Worm (Caenorhabditis elegans) whole organism, mixed stage, embryonic: ENCODE measurements around the gene fbxa-197.

ENCODE experiments used
- M03D4.4 ChIP-seq: sonication (generic microtip); optimal IDR thresholded peaks from 2 replicates; lab custom pipeline; 2017; ENCODE audit warnings: mild to moderate bottlenecking, missing genetic modification characterization, missing compliant biosample characterization
- bed-3 ChIP-seq: fragments of 200-800 bp; sonication (Bioruptor generic); optimal IDR thresholded peaks from 3 replicates; lab custom pipeline; 2018; ENCODE audit warnings: mild to moderate bottlenecking, missing genetic modification characterization, moderate library complexity, missing compliant biosample characterization
- blmp-1 ChIP-seq: fragments of 150-350 bp; optimal IDR thresholded peaks from 2 replicates; lab custom pipeline; 2014; ENCODE audit warnings: missing biosample characterization, missing genetic modification characterization
- ceh-39 ChIP-seq: fragments of 150-350 bp; optimal IDR thresholded peaks from 2 replicates; lab custom pipeline; 2014; ENCODE audit warnings: missing biosample characterization, missing genetic modification characterization
- ceh-43 ChIP-seq: fragments of 200-800 bp; sonication (Bioruptor generic); optimal IDR thresholded peaks from 2 replicates; lab custom pipeline; 2018; ENCODE audit warnings: mild to moderate bottlenecking, missing genetic modification characterization, moderate library complexity, missing compliant biosample characterization
- ceh-83 ChIP-seq: fragments of 200-800 bp; sonication (Bioruptor generic); optimal IDR thresholded peaks from 2 replicates; lab custom pipeline; 2018; ENCODE audit warnings: mild to moderate bottlenecking, missing genetic modification characterization, missing compliant biosample characterization
- ces-1 ChIP-seq: fragments of 150-350 bp; optimal IDR thresholded peaks from 2 replicates; lab custom pipeline; 2014; ENCODE audit warnings: missing biosample characterization, missing genetic modification reagents, missing genetic modification characterization
- drap-1 ChIP-seq: fragments of 200-800 bp; sonication (Bioruptor generic); optimal IDR thresholded peaks from 3 replicates; lab custom pipeline; 2018; ENCODE audit warnings: mild to moderate bottlenecking, missing genetic modification characterization, missing compliant biosample characterization
- elt-1 ChIP-seq: sonication (generic microtip); optimal IDR thresholded peaks from 2 replicates; lab custom pipeline; 2017; ENCODE audit warnings: missing genetic modification characterization, mild to moderate bottlenecking, missing compliant biosample characterization, antibody characterized with exemption, moderate library complexity, borderline replicate concordance; ENCODE audit not compliant: insufficient read depth
- elt-3 ChIP-seq: fragments of 150-350 bp; optimal IDR thresholded peaks from 2 replicates; lab custom pipeline; 2014; ENCODE audit warnings: missing biosample characterization, missing genetic modification characterization
- flh-1 ChIP-seq: fragments of 200-800 bp; sonication (Bioruptor generic); optimal IDR thresholded peaks from 2 replicates; lab custom pipeline; 2018; ENCODE audit warnings: mild to moderate bottlenecking, missing genetic modification characterization, moderate library complexity, missing compliant biosample characterization
- ham-2 ChIP-seq: fragments of 200-800 bp; sonication (Bioruptor generic); optimal IDR thresholded peaks from 2 replicates; lab custom pipeline; 2018; ENCODE audit warnings: mild to moderate bottlenecking, missing genetic modification characterization, missing compliant biosample characterization
- hlh-1 ChIP-seq: fragments of 150-350 bp; optimal IDR thresholded peaks from 2 replicates; lab custom pipeline; 2014; ENCODE audit warnings: missing biosample characterization, missing genetic modification reagents, missing genetic modification characterization
- lin-13 ChIP-seq: fragments of 150-350 bp; optimal IDR thresholded peaks from 2 replicates; lab custom pipeline; 2014; ENCODE audit warnings: missing biosample characterization, missing genetic modification characterization
- lin-32 ChIP-seq: fragments of 200-800 bp; sonication (Bioruptor generic); optimal IDR thresholded peaks from 2 replicates; lab custom pipeline; 2018; ENCODE audit warnings: mild to moderate bottlenecking, missing genetic modification characterization, missing compliant biosample characterization
- lsy-2 ChIP-seq: fragments of 150-350 bp; optimal IDR thresholded peaks from 2 replicates; lab custom pipeline; 2014; ENCODE audit warnings: missing biosample characterization, missing genetic modification characterization
- mab-5 ChIP-seq: fragments of 150-350 bp; optimal IDR thresholded peaks from 2 replicates; lab custom pipeline; 2014; ENCODE audit warnings: missing biosample characterization, missing genetic modification characterization
- mep-1 ChIP-seq: fragments of 150-350 bp; optimal IDR thresholded peaks from 2 replicates; lab custom pipeline; 2017; ENCODE audit warnings: missing biosample characterization, missing genetic modification reagents, missing genetic modification characterization, inconsistent platforms
- mls-2 ChIP-seq: sonication (generic microtip); optimal IDR thresholded peaks from 2 replicates; lab custom pipeline; 2016; ENCODE audit warnings: mild to moderate bottlenecking, missing genetic modification characterization, moderate library complexity, missing compliant biosample characterization
- nhr-12 ChIP-seq: fragments of 150-350 bp; optimal IDR thresholded peaks from 2 replicates; lab custom pipeline; 2014; ENCODE audit warnings: missing biosample characterization, missing genetic modification characterization
- nhr-2 ChIP-seq: fragments of 150-350 bp; optimal IDR thresholded peaks from 2 replicates; lab custom pipeline; 2014; ENCODE audit warnings: missing biosample characterization, missing genetic modification characterization
- nhr-237 ChIP-seq: fragments of 150-350 bp; optimal IDR thresholded peaks from 2 replicates; lab custom pipeline; 2014; ENCODE audit warnings: missing biosample characterization, missing genetic modification characterization
- nhr-28 ChIP-seq: fragments of 150-350 bp; optimal IDR thresholded peaks from 2 replicates; lab custom pipeline; 2014; ENCODE audit warnings: missing biosample characterization, missing genetic modification characterization
- nhr-76 ChIP-seq: sonication (generic microtip); optimal IDR thresholded peaks from 2 replicates; lab custom pipeline; 2017; ENCODE audit warnings: missing biosample characterization, missing genetic modification characterization
- sem-2 ChIP-seq: fragments of 200-800 bp; sonication (Bioruptor generic); optimal IDR thresholded peaks from 2 replicates; lab custom pipeline; 2018; ENCODE audit warnings: mild to moderate bottlenecking, missing genetic modification characterization, missing compliant biosample characterization
- snpc-4 ChIP-seq: fragments of 150-350 bp; optimal IDR thresholded peaks from 2 replicates; lab custom pipeline; 2014; ENCODE audit warnings: missing biosample characterization, missing genetic modification characterization
- sptf-1 ChIP-seq: sonication (generic microtip); optimal IDR thresholded peaks from 2 replicates; lab custom pipeline; 2017; ENCODE audit warnings: mild to moderate bottlenecking, missing genetic modification characterization, moderate library complexity, missing compliant biosample characterization
- tbx-8 ChIP-seq: fragments of 200-800 bp; sonication (Bioruptor generic); optimal IDR thresholded peaks from 2 replicates; lab custom pipeline; 2018; ENCODE audit warnings: mild to moderate bottlenecking, missing genetic modification characterization, moderate library complexity, missing compliant biosample characterization
- unc-120 ChIP-seq: sonication (generic microtip); optimal IDR thresholded peaks from 2 replicates; lab custom pipeline; 2017; ENCODE audit warnings: missing genetic modification characterization, missing compliant biosample characterization; ENCODE audit not compliant: poor library complexity, severe bottlenecking
- unc-39 ChIP-seq: fragments of 150-350 bp; optimal IDR thresholded peaks from 2 replicates; lab custom pipeline; 2014; ENCODE audit warnings: missing biosample characterization, missing genetic modification characterization
- unc-62 ChIP-seq: fragments of 150-350 bp; optimal IDR thresholded peaks from 2 replicates; lab custom pipeline; 2014; ENCODE audit warnings: missing biosample characterization, missing genetic modification reagents, missing genetic modification characterization
- zip-8 ChIP-seq: fragments of 150-350 bp; optimal IDR thresholded peaks from 2 replicates; lab custom pipeline; 2014; ENCODE audit warnings: missing biosample characterization, missing genetic modification characterization
- ztf-11 ChIP-seq: fragments of 150-350 bp; optimal IDR thresholded peaks from 2 replicates; lab custom pipeline; 2014; ENCODE audit warnings: missing biosample characterization, missing genetic modification characterization

fbxa-197 gene

ce11 chrV:15892696-15893095 lies 25.2 kb downstream of the fbxa-197 start, which contains the start of gene T06C12.11:
TSS of gene T06C12.11 (plus strand) at chrV:15892996.
- TF ChIP-seq flh-1 (GFP tag; lab: Kevin White, UChicago) (no peak), nhr-2 (tag; lab: Kevin White, UChicago) (no peak), sptf-1 (tag; lab: Kevin White, UChicago) (no peak), elt-1 (no peak), elt-3 (tag; lab: Kevin White, UChicago) (no peak), nhr-76 (tag; lab: Kevin White, UChicago) (no peak), ceh-43 (GFP tag; lab: Kevin White, UChicago) (no peak), unc-39 (tag; lab: Kevin White, UChicago) (no peak), mep-1 (tag; lab: Kevin White, UChicago) (no peak), M03D4.4 (tag; lab: Kevin White, UChicago) (no peak), nhr-28 (no peak), bed-3 (no peak), unc-120 (tag; lab: Kevin White, UChicago) (no peak), blmp-1 (tag; lab: Kevin White, UChicago) (no peak), mls-2 (tag; lab: Kevin White, UChicago) (no peak), ceh-83 (GFP tag; lab: Kevin White, UChicago) (no peak), ham-2 (GFP tag; lab: Kevin White, UChicago) (no peak), nhr-12 (tag; lab: Kevin White, UChicago) (no peak), ztf-11 (tag; lab: Kevin White, UChicago) (no peak)
- TF ChIP-seq, all 35 proteins: peak for 0

- no peak for TF ChIP-seq sem-2 (GFP tag; lab: Kevin White, UChicago)
- no peak for TF ChIP-seq nhr-12 (tag; lab: Kevin White, UChicago)
- no peak for TF ChIP-seq sptf-1 (tag; lab: Kevin White, UChicago)
- no peak for TF ChIP-seq lin-32 (GFP tag; lab: Kevin White, UChicago)
- TF ChIP-seq nhr-28 = no peak
- no peak for TF ChIP-seq drap-1
- TF ChIP-seq tbx-8 (GFP tag; lab: Kevin White, UChicago) = no peak
- TF ChIP-seq elt-1 = no peak
- no peak for TF ChIP-seq unc-62
- TF ChIP-seq blmp-1 (tag; lab: Kevin White, UChicago) = no peak
These were observed 29.2 kb downstream of the fbxa-197 start, which contains the start of gene nhr-213 for ce11 chrV:15896671-15897070. TSS of gene nhr-213 (minus strand) at chrV:15896771.

ce11 chrV:15897696-15898095 lies 30.2 kb downstream of the fbxa-197 start, which contains the start of gene str-60:
TSS of gene str-60 (plus strand) at chrV:15897996.
- no peak for TF ChIP-seq lin-32 (GFP tag; lab: Kevin White, UChicago)
- no peak for TF ChIP-seq zip-8 (tag; lab: Kevin White, UChicago)
- no peak for TF ChIP-seq nhr-28
- TF ChIP-seq lsy-2 (tag; lab: Kevin White, UChicago) = no peak
- no peak for TF ChIP-seq nhr-76 (tag; lab: Kevin White, UChicago)
- TF ChIP-seq nhr-237 = no peak
- TF ChIP-seq snpc-4 (tag; lab: Kevin White, UChicago) = no peak
- no peak for TF ChIP-seq ceh-43 (GFP tag; lab: Kevin White, UChicago)
- TF ChIP-seq mls-2 (tag; lab: Kevin White, UChicago) = no peak
- no peak for TF ChIP-seq blmp-1 (tag; lab: Kevin White, UChicago)
- no peak for TF ChIP-seq mab-5
- TF ChIP-seq lin-13 = no peak
- no peak for TF ChIP-seq hlh-1 (tag; lab: Kevin White, UChicago)
- TF ChIP-seq nhr-2 (tag; lab: Kevin White, UChicago) = no peak
- TF ChIP-seq ceh-39 (tag; lab: Kevin White, UChicago) = no peak
- no peak for TF ChIP-seq tbx-8 (GFP tag; lab: Kevin White, UChicago)
- no peak for TF ChIP-seq elt-3 (tag; lab: Kevin White, UChicago)
- no peak for TF ChIP-seq sem-2 (GFP tag; lab: Kevin White, UChicago)
- TF ChIP-seq ces-1 (GFP tag; lab: Kevin White, UChicago) = no peak
- TF ChIP-seq mep-1 (tag; lab: Kevin White, UChicago) = no peak

DNA sequence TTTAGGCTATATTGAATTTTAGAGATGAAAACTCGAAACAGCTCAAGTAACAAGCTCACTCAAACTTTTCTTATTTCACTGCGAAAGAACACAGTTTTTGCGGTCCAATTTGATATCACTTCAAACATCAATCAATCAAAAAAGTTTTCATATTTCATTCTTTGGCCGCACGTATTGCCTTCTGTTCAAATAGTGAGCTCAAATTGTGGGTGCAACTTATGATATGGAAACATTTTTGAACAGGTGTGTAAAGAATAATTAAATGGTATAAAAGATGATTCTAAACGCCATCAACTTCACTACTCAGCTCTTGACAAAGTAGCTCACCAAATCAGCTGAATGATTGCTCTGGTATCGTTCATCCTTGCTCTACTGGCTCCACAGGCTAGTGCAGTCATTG lies 32.2 kb downstream of the fbxa-197 start, which contains the start of gene T06C12.14:
TSS of gene T06C12.14 (plus strand) at position 301 of the 400 bp plus-strand sequence.
- TF ChIP-seq mls-2 (tag; lab: Kevin White, UChicago) (no peak), lsy-2 (tag; lab: Kevin White, UChicago) (no peak), ceh-43 (GFP tag; lab: Kevin White, UChicago) (no peak), ceh-83 (GFP tag; lab: Kevin White, UChicago) (no peak), nhr-28 (no peak), lin-13 (no peak), nhr-12 (tag; lab: Kevin White, UChicago) (no peak)
